Fruit fly (Drosophila melanogaster) whole organism, prepupa: ENCODE measurements around the gene CG5346.
A peak's percentile ranks its signal among the peaks of the same experiment; 100 is the strongest.

Experiments
- Blimp-1 ChIP-seq: fragments of 200-800 bp; sonication (Bioruptor generic); optimal IDR thresholded peaks from 3 replicates; lab custom pipeline; 2017; ENCODE audit warnings: missing biosample characterization, missing genetic modification characterization, mild to moderate bottlenecking, moderate library complexity, missing genetic modification reagents
- CG10631 ChIP-seq: fragments of 200-800 bp; sonication (Bioruptor generic); optimal IDR thresholded peaks from 2 replicates; lab custom pipeline; 2016; ENCODE audit warnings: missing biosample characterization, missing genetic modification characterization
- CG11294 ChIP-seq: fragments of 200-800 bp; sonication (Bioruptor generic); IDR thresholded peaks from 2 replicates; pipeline ENCODE4 v1.3.6; 2022; ENCODE audit warnings: missing biosample characterization, missing genetic modification characterization
- CG11762 ChIP-seq: fragments of 200-800 bp; sonication (Bioruptor generic); optimal IDR thresholded peaks from 3 replicates; lab custom pipeline; 2016; ENCODE audit warnings: missing biosample characterization, missing genetic modification characterization; ENCODE audit not compliant: insufficient read depth
- CG11902 ChIP-seq: fragments of 200-800 bp; sonication (Bioruptor generic); optimal IDR thresholded peaks from 3 replicates; lab custom pipeline; 2016; ENCODE audit warnings: missing biosample characterization, missing genetic modification characterization
- CG15336 ChIP-seq: fragments of 200-800 bp; sonication (Bioruptor generic); IDR thresholded peaks from 2 replicates; pipeline ENCODE4 v1.3.6; 2022; ENCODE audit warnings: missing biosample characterization, missing genetic modification characterization
- CG1621 ChIP-seq: fragments of 200-800 bp; sonication (Bioruptor generic); optimal IDR thresholded peaks from 3 replicates; lab custom pipeline; 2018; ENCODE audit warnings: missing biosample characterization, mild to moderate bottlenecking, missing genetic modification characterization
- CG16779 ChIP-seq: fragments of 200-800 bp; sonication (Bioruptor generic); optimal IDR thresholded peaks from 3 replicates; lab custom pipeline; 2017; ENCODE audit warnings: missing biosample characterization, mild to moderate bottlenecking, missing genetic modification characterization
- CG3032 ChIP-seq: fragments of 200-800 bp; optimal IDR thresholded peaks from 2 replicates; lab custom pipeline; 2019; ENCODE audit warnings: missing biosample characterization, mild to moderate bottlenecking, missing genetic modification characterization, moderate library complexity
- CG31627 ChIP-seq: fragments of 200-800 bp; sonication (Bioruptor generic); optimal IDR thresholded peaks from 3 replicates; lab custom pipeline; 2016; ENCODE audit warnings: missing biosample characterization, missing genetic modification characterization
- CG32006 ChIP-seq: fragments of 200-800 bp; sonication (Bioruptor generic); optimal IDR thresholded peaks from 3 replicates; lab custom pipeline; 2017; ENCODE audit warnings: missing biosample characterization, mild to moderate bottlenecking, missing genetic modification characterization
- CG34406 ChIP-seq: fragments of 200-800 bp; sonication (Bioruptor generic); optimal IDR thresholded peaks from 3 replicates; lab custom pipeline; 2016; ENCODE audit warnings: missing biosample characterization, missing genetic modification characterization
- CG4318 ChIP-seq: fragments of 200-800 bp; sonication (Bioruptor generic); optimal IDR thresholded peaks from 3 replicates; lab custom pipeline; 2017; ENCODE audit warnings: missing biosample characterization, mild to moderate bottlenecking, missing genetic modification characterization
- CG6163 ChIP-seq: fragments of 200-800 bp; sonication (Bioruptor generic); IDR thresholded peaks from 3 replicates; pipeline ENCODE4 v1.3.6; 2022; ENCODE audit warnings: missing biosample characterization, missing genetic modification characterization
- CG6276 ChIP-seq: fragments of 200-800 bp; sonication (Bioruptor generic); optimal IDR thresholded peaks from 2 replicates; lab custom pipeline; 2017; ENCODE audit warnings: missing biosample characterization, mild to moderate bottlenecking, missing genetic modification characterization
- CG6792 ChIP-seq: fragments of 200-800 bp; sonication (Bioruptor generic); optimal IDR thresholded peaks from 3 replicates; lab custom pipeline; 2016; ENCODE audit warnings: missing biosample characterization, missing genetic modification characterization
- CG6808 ChIP-seq: fragments of 200-800 bp; sonication (Bioruptor generic); optimal IDR thresholded peaks from 3 replicates; lab custom pipeline; 2017; ENCODE audit warnings: missing biosample characterization, missing genetic modification characterization, mild to moderate bottlenecking, moderate library complexity, missing genetic modification reagents
- CG6854 ChIP-seq: fragments of 200-800 bp; sonication (Bioruptor generic); optimal IDR thresholded peaks from 2 replicates; lab custom pipeline; 2017; ENCODE audit warnings: missing biosample characterization, mild to moderate bottlenecking, missing genetic modification characterization
- CG7368 ChIP-seq: fragments of 200-800 bp; sonication (Bioruptor generic); optimal IDR thresholded peaks from 3 replicates; lab custom pipeline; 2016; ENCODE audit warnings: missing biosample characterization, missing genetic modification characterization
- CG8119 ChIP-seq: fragments of 200-800 bp; sonication (Bioruptor generic); IDR thresholded peaks from 3 replicates; pipeline ENCODE4 v1.3.6; 2022; ENCODE audit warnings: missing biosample characterization, missing genetic modification characterization
- CG8319 ChIP-seq: fragments of 200-800 bp; sonication (Bioruptor generic); optimal IDR thresholded peaks from 3 replicates; lab custom pipeline; 2016; ENCODE audit warnings: missing biosample characterization, missing genetic modification characterization
- CG8632 ChIP-seq: fragments of 200-800 bp; sonication (Bioruptor generic); optimal IDR thresholded peaks from 3 replicates; lab custom pipeline; 2016; ENCODE audit warnings: missing biosample characterization, missing genetic modification characterization
- CG9139 ChIP-seq: fragments of 200-800 bp; sonication (Bioruptor generic); optimal IDR thresholded peaks from 3 replicates; lab custom pipeline; 2017; ENCODE audit warnings: missing biosample characterization, mild to moderate bottlenecking, missing genetic modification characterization
- Eip75B ChIP-seq: fragments of 200-800 bp; sonication (Bioruptor generic); optimal IDR thresholded peaks from 3 replicates; lab custom pipeline; 2016; ENCODE audit warnings: missing biosample characterization, missing genetic modification characterization
- Eip78C ChIP-seq: fragments of 200-800 bp; sonication (Bioruptor generic); peaks from one replicate; lab custom pipeline; 2016; ENCODE audit warnings: missing biosample characterization, missing genetic modification characterization
- Eip93F ChIP-seq: fragments of 200-800 bp; sonication (Bioruptor generic); optimal IDR thresholded peaks from 2 replicates; lab custom pipeline; 2016; ENCODE audit warnings: missing biosample characterization, mild to moderate bottlenecking, missing genetic modification characterization
- Ets21C ChIP-seq: fragments of 200-800 bp; sonication (Bioruptor generic); optimal IDR thresholded peaks from 3 replicates; lab custom pipeline; 2016; ENCODE audit warnings: missing biosample characterization, missing genetic modification characterization
- Ets96B ChIP-seq: fragments of 200-800 bp; optimal IDR thresholded peaks from 2 replicates; lab custom pipeline; 2019; ENCODE audit warnings: missing biosample characterization, mild to moderate bottlenecking, missing genetic modification characterization, moderate library complexity
- Gug ChIP-seq: fragments of 200-800 bp; sonication (Bioruptor generic); IDR thresholded peaks from 2 replicates; pipeline ENCODE4 v1.3.6; 2022; ENCODE audit warnings: missing biosample characterization, missing genetic modification characterization
- Hr38 ChIP-seq: sonication (Bioruptor generic); optimal IDR thresholded peaks from 2 replicates; lab custom pipeline; 2016; ENCODE audit warnings: missing biosample characterization, missing genetic modification characterization
- Hr39 ChIP-seq: fragments of 200-800 bp; sonication (Bioruptor generic); optimal IDR thresholded peaks from 2 replicates; lab custom pipeline; 2016; ENCODE audit warnings: missing biosample characterization, missing genetic modification characterization
- Hr4 ChIP-seq: fragments of 200-800 bp; sonication (Bioruptor generic); optimal IDR thresholded peaks from 3 replicates; lab custom pipeline; 2016; ENCODE audit warnings: missing biosample characterization, missing genetic modification characterization
- Lpt ChIP-seq: fragments of 200-800 bp; sonication (Bioruptor generic); optimal IDR thresholded peaks from 3 replicates; lab custom pipeline; 2016; ENCODE audit warnings: missing biosample characterization, missing genetic modification characterization
- OdsH ChIP-seq: fragments of 200-800 bp; sonication (Bioruptor generic); optimal IDR thresholded peaks from 3 replicates; lab custom pipeline; 2016; ENCODE audit warnings: missing biosample characterization, missing genetic modification characterization
- Sox102F ChIP-seq: fragments of 200-800 bp; sonication (Bioruptor generic); optimal IDR thresholded peaks from 2 replicates; lab custom pipeline; 2016; ENCODE audit warnings: missing biosample characterization, mild to moderate bottlenecking, missing genetic modification characterization
- Sox14 ChIP-seq: fragments of 200-800 bp; sonication (Bioruptor generic); optimal IDR thresholded peaks from 3 replicates; lab custom pipeline; 2016; ENCODE audit warnings: missing biosample characterization, missing genetic modification characterization
- Sox15 ChIP-seq: fragments of 200-800 bp; sonication (Bioruptor generic); optimal IDR thresholded peaks from 3 replicates; lab custom pipeline; 2016; ENCODE audit warnings: missing biosample characterization, missing genetic modification characterization
- cyc ChIP-seq: fragments of 200-800 bp; sonication (Bioruptor generic); optimal IDR thresholded peaks from 3 replicates; lab custom pipeline; 2016; ENCODE audit warnings: missing biosample characterization, missing genetic modification characterization
- dac ChIP-seq: fragments of 200-800 bp; sonication (Bioruptor generic); optimal IDR thresholded peaks from 2 replicates; lab custom pipeline; 2017; ENCODE audit warnings: missing biosample characterization, mild to moderate bottlenecking, missing genetic modification characterization
- dsx ChIP-seq: fragments of 200-800 bp; optimal IDR thresholded peaks from 3 replicates; lab custom pipeline; 2019; ENCODE audit warnings: missing biosample characterization, mild to moderate bottlenecking, missing genetic modification characterization, moderate library complexity; ENCODE audit not compliant: poor library complexity, severe bottlenecking
- eg ChIP-seq: fragments of 200-800 bp; sonication (Bioruptor generic); IDR thresholded peaks from 3 replicates; pipeline ENCODE4 v1.3.6; 2022; ENCODE audit warnings: missing biosample characterization, missing genetic modification characterization
- fd59A ChIP-seq: fragments of 200-800 bp; sonication (Bioruptor generic); optimal IDR thresholded peaks from 2 replicates; lab custom pipeline; 2017; ENCODE audit warnings: missing biosample characterization, mild to moderate bottlenecking, missing genetic modification characterization, missing genetic modification reagents
- fd85E ChIP-seq: fragments of 200-800 bp; sonication (Bioruptor generic); optimal IDR thresholded peaks from 3 replicates; lab custom pipeline; 2016; ENCODE audit warnings: missing biosample characterization, missing genetic modification characterization
- fkh ChIP-seq: fragments of 200-800 bp; sonication (Bioruptor generic); optimal IDR thresholded peaks from 3 replicates; lab custom pipeline; 2017; ENCODE audit warnings: missing biosample characterization, mild to moderate bottlenecking, missing genetic modification characterization, moderate library complexity
- lz ChIP-seq: fragments of 200-800 bp; sonication (Bioruptor generic); optimal IDR thresholded peaks from 3 replicates; lab custom pipeline; 2016; ENCODE audit warnings: missing biosample characterization, missing genetic modification characterization
- net ChIP-seq: fragments of 200-800 bp; sonication (Bioruptor generic); optimal IDR thresholded peaks from 3 replicates; lab custom pipeline; 2016; ENCODE audit warnings: missing biosample characterization, missing genetic modification characterization
- pdm3 ChIP-seq: fragments of 200-800 bp; sonication (Bioruptor generic); optimal IDR thresholded peaks from 3 replicates; lab custom pipeline; 2016; ENCODE audit warnings: missing biosample characterization, missing genetic modification characterization
- salr ChIP-seq, 2 experiments: fragments of 200-800 bp; sonication (Bioruptor generic); optimal IDR thresholded peaks; 3 replicates each; lab custom pipeline; 2016 to 2018; ENCODE audit warnings: missing biosample characterization in 2 of 2, missing genetic modification characterization in 2 of 2, mild to moderate bottlenecking in 1 of 2
- ss ChIP-seq, 2 experiments: fragments of 200-800 bp; sonication (Bioruptor generic); optimal IDR thresholded peaks; 2 replicates in 1 of 2; 3 replicates in 1 of 2; lab custom pipeline; 2017 to 2018; ENCODE audit warnings: mild to moderate bottlenecking in 2 of 2, missing biosample characterization in 2 of 2, missing genetic modification characterization in 2 of 2, moderate library complexity in 1 of 2
- svp ChIP-seq: fragments of 200-800 bp; sonication (Bioruptor generic); peaks from one replicate; lab custom pipeline; 2016; ENCODE audit warnings: missing biosample characterization, missing genetic modification characterization
- topi ChIP-seq: fragments of 200-800 bp; sonication (Bioruptor generic); optimal IDR thresholded peaks from 3 replicates; lab custom pipeline; 2016; ENCODE audit warnings: missing biosample characterization, missing genetic modification characterization

The CG5346 gene

dm6 chr3R:22494523-22495309 is 33.7 kb downstream of the CG5346 start:
- TF ChIP-seq CG16779 (tag; lab: Kevin White, UChicago): peak; percentile 24
- TF ChIP-seq Gug (GFP tag; lab: Robert Waterston, UW): no peak
- no peak for TF ChIP-seq dsx (GFP tag; lab: Kevin White, UChicago)
- TF ChIP-seq CG6276 (GFP tag; lab: Kevin White, UChicago): peak; percentile 74
- TF ChIP-seq CG34406 (GFP tag; lab: Kevin White, UChicago): no peak
- no peak for TF ChIP-seq CG11902
- TF ChIP-seq CG6792: peak; percentile 21
- TF ChIP-seq pdm3 (GFP tag; lab: Kevin White, UChicago): no peak
- no peak for TF ChIP-seq fd85E (GFP tag; lab: Kevin White, UChicago)
- TF ChIP-seq CG1621 (tag; lab: Kevin White, UChicago): no peak
- TF ChIP-seq lz: no peak
- TF ChIP-seq Eip75B (GFP tag; lab: Kevin White, UChicago): peak; percentile 12
- no peak for TF ChIP-seq CG9139
- no peak for TF ChIP-seq CG3032 (tag; lab: Kevin White, UChicago)
- TF ChIP-seq fkh (GFP tag; lab: Kevin White, UChicago): no peak
- peak; percentile 68 for TF ChIP-seq Eip78C (GFP tag; lab: Kevin White, UChicago)
- TF ChIP-seq Ets96B (tag; lab: Kevin White, UChicago): peak; percentile 17
- TF ChIP-seq Sox102F (GFP tag; lab: Kevin White, UChicago): no peak
- TF ChIP-seq CG15336 (GFP tag; lab: Robert Waterston, UW): no peak
- no peak for TF ChIP-seq salr (GFP tag; optimal IDR thresholded peaks at IDR 0.05; lab: Kevin White, UChicago)
- TF ChIP-seq Sox14: no peak
- no peak for TF ChIP-seq Sox15 (GFP tag; lab: Kevin White, UChicago)
- TF ChIP-seq Hr4 (GFP tag; lab: Kevin White, UChicago): peak; percentile 18
- no peak for TF ChIP-seq CG6163
- no peak for TF ChIP-seq CG4318
- TF ChIP-seq cyc (GFP tag; lab: Kevin White, UChicago): peak; percentile 39
- peak; percentile 55 for TF ChIP-seq CG8319
- no peak for TF ChIP-seq CG31627 (GFP tag; lab: Kevin White, UChicago)
- 0 out of 3 replicates have a peak, but pooled peaks have one; percentile 26 for TF ChIP-seq eg
- TF ChIP-seq Hr38 (GFP tag; lab: Kevin White, UChicago): no peak
- TF ChIP-seq CG8632 (GFP tag; lab: Kevin White, UChicago): no peak
- TF ChIP-seq CG11294 (GFP tag; lab: Robert Waterston, UW): no peak
- TF ChIP-seq CG6854 (GFP tag; lab: Kevin White, UChicago): no peak
- no peak for TF ChIP-seq svp (GFP tag; lab: Kevin White, UChicago)
- no peak for TF ChIP-seq OdsH (GFP tag; lab: Kevin White, UChicago)
- TF ChIP-seq Eip93F: no peak
- TF ChIP-seq net (GFP tag; lab: Kevin White, UChicago): no peak
- TF ChIP-seq topi (GFP tag; lab: Kevin White, UChicago): peak; percentile 20
- TF ChIP-seq CG32006: no peak
- no peak for TF ChIP-seq Hr39 (GFP tag; lab: Kevin White, UChicago)
- TF ChIP-seq CG8119: no peak
- TF ChIP-seq fd59A (GFP tag; lab: Kevin White, UChicago): no peak
- no peak for TF ChIP-seq ss (GFP tag; optimal IDR thresholded peaks at IDR 0.05; lab: Kevin White, UChicago)
- no peak for TF ChIP-seq CG11762 (GFP tag; lab: Kevin White, UChicago)
- peak; percentile 2 for TF ChIP-seq CG10631 (GFP tag; lab: Kevin White, UChicago)
- TF ChIP-seq Blimp-1: no peak
- TF ChIP-seq CG6808 (GFP tag; lab: Kevin White, UChicago): no peak
- no peak for TF ChIP-seq Lpt (GFP tag; lab: Kevin White, UChicago)
- TF ChIP-seq Ets21C (GFP tag; lab: Kevin White, UChicago): no peak
- no peak for TF ChIP-seq dac (GFP tag; lab: Kevin White, UChicago)
- TF ChIP-seq CG7368 (GFP tag; lab: Kevin White, UChicago): peak; percentile 1
